Fruit fly (Drosophila melanogaster) whole organism, embryonic: ENCODE measurements around the gene mRRF1.

ENCODE experiments used
- Bteb2 ChIP-seq: fragments of 200-800 bp; sonication (Bioruptor generic); optimal IDR thresholded peaks from 2 replicates; lab custom pipeline; 2016; ENCODE audit warnings: missing biosample characterization, missing genetic modification characterization
- C15 ChIP-seq: fragments of 200-800 bp; sonication (Bioruptor generic); IDR thresholded peaks from 3 replicates; pipeline ENCODE4 v1.3.6; 2022; ENCODE audit warnings: missing biosample characterization, missing genetic modification characterization
- CG10654 ChIP-seq: fragments of 200-800 bp; sonication (Bioruptor generic); optimal IDR thresholded peaks from 2 replicates; lab custom pipeline; 2016; ENCODE audit warnings: missing biosample characterization, missing genetic modification characterization
- CG11560 ChIP-seq: fragments of 200-800 bp; sonication (Bioruptor generic); IDR thresholded peaks from 3 replicates; pipeline ENCODE4 v1.3.6; 2022; ENCODE audit warnings: missing biosample characterization, missing genetic modification characterization
- CG12155 ChIP-seq: fragments of 200-800 bp; sonication (Bioruptor generic); optimal IDR thresholded peaks from 3 replicates; lab custom pipeline; 2016; ENCODE audit warnings: missing biosample characterization, missing genetic modification characterization
- CG12219 ChIP-seq: fragments of 200-800 bp; sonication (Bioruptor generic); optimal IDR thresholded peaks from 3 replicates; lab custom pipeline; 2018; ENCODE audit warnings: missing biosample characterization, mild to moderate bottlenecking, missing genetic modification characterization
- CG12659 ChIP-seq: fragments of 200-800 bp; sonication (Bioruptor generic); optimal IDR thresholded peaks from 3 replicates; lab custom pipeline; 2017; ENCODE audit warnings: mild to moderate bottlenecking, missing biosample characterization, missing genetic modification reagents, missing genetic modification characterization
- CG13894 ChIP-seq: fragments of 200-800 bp; sonication (Bioruptor generic); optimal IDR thresholded peaks from 3 replicates; lab custom pipeline; 2018; ENCODE audit warnings: missing biosample characterization, mild to moderate bottlenecking, missing genetic modification characterization, moderate library complexity
- CG14441 ChIP-seq: fragments of 200-800 bp; sonication (Bioruptor generic); IDR thresholded peaks from 2 replicates; pipeline ENCODE4 v1.3.6; 2022; ENCODE audit warnings: missing biosample characterization, missing genetic modification characterization
- CG15696 ChIP-seq: fragments of 200-800 bp; sonication (Bioruptor generic); optimal IDR thresholded peaks from 2 replicates; lab custom pipeline; 2019; ENCODE audit warnings: missing biosample characterization, mild to moderate bottlenecking, missing genetic modification characterization, moderate library complexity
- CG1603 ChIP-seq: fragments of 200-800 bp; sonication (Bioruptor generic); optimal IDR thresholded peaks from 2 replicates; lab custom pipeline; 2019; ENCODE audit warnings: missing biosample characterization, mild to moderate bottlenecking, missing genetic modification characterization, moderate library complexity
- CG18011 ChIP-seq: fragments of 200-800 bp; sonication (Bioruptor generic); optimal IDR thresholded peaks from 2 replicates; lab custom pipeline; 2017; ENCODE audit warnings: missing biosample characterization, missing genetic modification characterization, mild to moderate bottlenecking, moderate library complexity, missing genotype
- CG18619 ChIP-seq: fragments of 200-800 bp; sonication (Bioruptor generic); optimal IDR thresholded peaks from 3 replicates; lab custom pipeline; 2017; ENCODE audit warnings: missing biosample characterization, mild to moderate bottlenecking, missing genetic modification characterization
- CG2712 ChIP-seq: fragments of 200-800 bp; optimal IDR thresholded peaks from 3 replicates; lab custom pipeline; 2019; ENCODE audit warnings: missing biosample characterization, mild to moderate bottlenecking, missing genetic modification characterization, moderate library complexity
- CG33557 ChIP-seq: fragments of 200-800 bp; sonication (Bioruptor generic); optimal IDR thresholded peaks from 2 replicates; lab custom pipeline; 2019; ENCODE audit warnings: missing biosample characterization, mild to moderate bottlenecking, missing genetic modification characterization, moderate library complexity
- CG4404 ChIP-seq: fragments of 200-800 bp; sonication (Bioruptor generic); IDR thresholded peaks from 2 replicates; pipeline ENCODE4 v1.3.6; 2022; ENCODE audit warnings: missing biosample characterization, missing genetic modification characterization
- CG4854 ChIP-seq: fragments of 200-800 bp; sonication (Bioruptor generic); optimal IDR thresholded peaks from 2 replicates; lab custom pipeline; 2016; ENCODE audit warnings: missing biosample characterization, missing genetic modification characterization, inconsistent platforms
- CG5180 ChIP-seq: fragments of 200-800 bp; sonication (Bioruptor generic); optimal IDR thresholded peaks from 3 replicates; lab custom pipeline; 2017; ENCODE audit warnings: missing biosample characterization, missing genetic modification characterization, mild to moderate bottlenecking, moderate library complexity, missing genetic modification reagents
- CG6654 ChIP-seq: fragments of 200-800 bp; sonication (Bioruptor generic); optimal IDR thresholded peaks from 2 replicates; lab custom pipeline; 2017; ENCODE audit warnings: missing biosample characterization, mild to moderate bottlenecking, missing genetic modification characterization
- CG6689 ChIP-seq: fragments of 200-800 bp; sonication (Bioruptor generic); IDR thresholded peaks from 2 replicates; pipeline ENCODE4 v1.3.6; 2022; ENCODE audit warnings: missing biosample characterization, missing genetic modification characterization
- CG7963 ChIP-seq: fragments of 200-800 bp; sonication (Bioruptor generic); IDR thresholded peaks from 3 replicates; pipeline ENCODE4 v1.3.6; 2022; ENCODE audit warnings: missing biosample characterization, missing genetic modification characterization; ENCODE audit not compliant: partially characterized antibody
- CG8281 ChIP-seq: fragments of 200-800 bp; sonication (Bioruptor generic); optimal IDR thresholded peaks from 2 replicates; lab custom pipeline; 2018; ENCODE audit warnings: missing biosample characterization, mild to moderate bottlenecking, missing genetic modification characterization, moderate library complexity
- CG9215 ChIP-seq: fragments of 200-800 bp; sonication (Bioruptor generic); IDR thresholded peaks from 2 replicates; pipeline ENCODE4 v1.3.6; 2022; ENCODE audit warnings: missing biosample characterization, missing genetic modification characterization
- CG9797 ChIP-seq: fragments of 200-800 bp; sonication (Bioruptor generic); optimal IDR thresholded peaks from 3 replicates; lab custom pipeline; 2018; ENCODE audit warnings: missing biosample characterization, mild to moderate bottlenecking, missing genetic modification characterization
- Doc2 ChIP-seq: fragments of 200-800 bp; sonication (Bioruptor generic); IDR thresholded peaks from 2 replicates; pipeline ENCODE4 v1.3.6; 2022; ENCODE audit warnings: missing biosample characterization, missing genetic modification characterization
- Dp ChIP-seq: fragments of 200-800 bp; sonication (Bioruptor generic); optimal IDR thresholded peaks from 2 replicates; lab custom pipeline; 2018; ENCODE audit warnings: missing biosample characterization, mild to moderate bottlenecking, missing genetic modification characterization, moderate library complexity
- HHEX ChIP-seq: fragments of 200-800 bp; sonication (Bioruptor generic); optimal IDR thresholded peaks from 3 replicates; lab custom pipeline; 2017; ENCODE audit warnings: missing biosample characterization, mild to moderate bottlenecking, missing genetic modification characterization, missing genetic modification reagents
- Hr78 ChIP-seq, 2 experiments: fragments of 200-800 bp in 1 of 2; fragments of >200 bp in 1 of 2; sonication (Bioruptor generic) in 1 of 2; optimal IDR thresholded peaks; 2 replicates each; lab custom pipeline; 2017 to 2019; ENCODE audit warnings: missing biosample characterization in 2 of 2, missing genetic modification characterization in 2 of 2, mild to moderate bottlenecking in 1 of 2, moderate library complexity in 1 of 2
- Jarid2 ChIP-seq: fragments of 200-800 bp; sonication (Bioruptor generic); optimal IDR thresholded peaks from 3 replicates; lab custom pipeline; 2017; ENCODE audit warnings: mild to moderate bottlenecking, missing biosample characterization, missing genetic modification reagents, missing genetic modification characterization
- Lim3 ChIP-seq: fragments of 200-800 bp; sonication (Bioruptor generic); IDR thresholded peaks from 2 replicates; pipeline ENCODE4 v1.3.6; 2022; ENCODE audit warnings: missing biosample characterization, missing genetic modification characterization
- NC2β ChIP-seq: fragments of 200-800 bp; sonication (Bioruptor generic); optimal IDR thresholded peaks from 2 replicates; lab custom pipeline; 2016; ENCODE audit warnings: missing biosample characterization, missing genetic modification characterization
- Nf-YA ChIP-seq: fragments of 200-800 bp; sonication (Bioruptor generic); IDR thresholded peaks from 2 replicates; pipeline ENCODE4 v1.3.6; 2022; ENCODE audit warnings: missing biosample characterization, missing genetic modification characterization
- Opbp ChIP-seq: fragments of 200-800 bp; sonication (Bioruptor generic); IDR thresholded peaks from 3 replicates; pipeline ENCODE4 v1.3.6; 2022; ENCODE audit warnings: missing biosample characterization, missing genetic modification characterization; ENCODE audit not compliant: partially characterized antibody
- Usf ChIP-seq: fragments of 200-800 bp; sonication (Bioruptor generic); optimal IDR thresholded peaks from 2 replicates; lab custom pipeline; 2017; ENCODE audit warnings: missing genotype, missing biosample characterization, missing genetic modification characterization
- Xbp1 ChIP-seq: fragments of 200-800 bp; sonication (Bioruptor generic); optimal IDR thresholded peaks from 3 replicates; lab custom pipeline; 2016; ENCODE audit warnings: missing biosample characterization, mild to moderate bottlenecking, missing genetic modification characterization
- abd-A ChIP-seq: fragments of 200-800 bp; sonication (Bioruptor generic); optimal IDR thresholded peaks from 3 replicates; lab custom pipeline; 2019; ENCODE audit warnings: missing biosample characterization, mild to moderate bottlenecking, missing genetic modification characterization, moderate library complexity
- ato ChIP-seq: fragments of 200-800 bp; sonication (Bioruptor generic); IDR thresholded peaks from 2 replicates; pipeline ENCODE4 v1.3.6; 2022; ENCODE audit warnings: missing biosample characterization, missing genetic modification characterization; ENCODE audit not compliant: partially characterized antibody
- chm ChIP-seq: fragments of 200-800 bp; sonication (Bioruptor generic); IDR thresholded peaks from 2 replicates; pipeline ENCODE4 v1.3.6; 2022; ENCODE audit warnings: missing biosample characterization, missing genetic modification characterization
- crc ChIP-seq: fragments of 200-800 bp; sonication (Bioruptor generic); optimal IDR thresholded peaks from 2 replicates; lab custom pipeline; 2016; ENCODE audit warnings: missing biosample characterization, missing genetic modification characterization
- danr ChIP-seq: fragments of 200-800 bp; sonication (Bioruptor generic); IDR thresholded peaks from 2 replicates; pipeline ENCODE4 v1.3.6; 2022; ENCODE audit warnings: missing biosample characterization, missing genetic modification characterization
- esg ChIP-seq: fragments of 200-800 bp; sonication (Bioruptor generic); conservative IDR thresholded peaks from 2 replicates; pipeline ENCODE4 v1.3.6; 2022; ENCODE audit warnings: missing biosample characterization, missing genetic modification characterization
- fd3F ChIP-seq: fragments of 200-800 bp; sonication (Bioruptor generic); optimal IDR thresholded peaks from 2 replicates; lab custom pipeline; 2018; ENCODE audit warnings: missing biosample characterization, mild to moderate bottlenecking, missing genetic modification characterization, moderate library complexity
- lab ChIP-seq: fragments of 200-800 bp; sonication (Bioruptor generic); optimal IDR thresholded peaks from 3 replicates; lab custom pipeline; 2017; ENCODE audit warnings: missing biosample characterization, missing genetic modification characterization, mild to moderate bottlenecking, moderate library complexity, missing genetic modification reagents
- lilli ChIP-seq: fragments of 200-800 bp; sonication (Bioruptor generic); optimal IDR thresholded peaks from 3 replicates; lab custom pipeline; 2016; ENCODE audit warnings: missing biosample characterization, missing genetic modification characterization
- phol ChIP-seq: fragments of 200-800 bp; sonication (Bioruptor generic); optimal IDR thresholded peaks from 3 replicates; lab custom pipeline; 2018; ENCODE audit warnings: missing biosample characterization, mild to moderate bottlenecking, missing genetic modification characterization, moderate library complexity
- sc ChIP-seq, 3 experiments: fragments of >200 bp in 2 of 3; fragments of 200-800 bp in 1 of 3; sonication (Bioruptor generic) in 1 of 3; optimal IDR thresholded peaks; 2 replicates in 2 of 3; 3 replicates in 1 of 3; lab custom pipeline; 2017; ENCODE audit warnings: mild to moderate bottlenecking in 1 of 3, missing biosample characterization in 1 of 3, missing genetic modification characterization in 1 of 3, missing genetic modification reagents in 1 of 3
- slbo ChIP-seq: fragments of 200-800 bp; sonication (Bioruptor generic); IDR thresholded peaks from 2 replicates; pipeline ENCODE4 v1.3.6; 2022; ENCODE audit warnings: missing biosample characterization, missing genetic modification characterization
- zfh1 ChIP-seq: fragments of 200-800 bp; sonication (Bioruptor generic); IDR thresholded peaks from 3 replicates; pipeline ENCODE4 v1.3.6; 2022; ENCODE audit warnings: missing biosample characterization, missing genetic modification characterization

Gene mRRF1

dm6 chr3L:9366850-9367430 lies 2.8 kb downstream of the mRRF1 start, which contains the start of the genes Klp67A and CG4452 (continued):
- TF ChIP-seq CG13894 (tag; lab: Kevin White, UChicago) (peak; percentile 32), NC2β (GFP tag; lab: Kevin White, UChicago) (no peak), lab (GFP tag; lab: Kevin White, UChicago) (no peak), Jarid2 (GFP tag; lab: Kevin White, UChicago) (no peak), ato (GFP tag; lab: Robert Waterston, UW) (peak; percentile 75), Opbp (GFP tag; lab: Robert Waterston, UW) (peak; percentile 85), CG5180 (GFP tag; lab: Kevin White, UChicago) (no peak), CG9797 (GFP tag; lab: Kevin White, UChicago) (peak; percentile 51), danr (GFP tag; lab: Robert Waterston, UW) (no peak), zfh1 (GFP tag; lab: Robert Waterston, UW) (0 out of 3 replicates have a peak, but pooled peaks have one; percentile 18), CG8281 (tag; lab: Kevin White, UChicago) (no peak), CG12155 (peak; percentile 53), CG4854 (GFP tag; lab: Kevin White, UChicago) (peak; percentile 17), CG15696 (tag; lab: Kevin White, UChicago) (peak; percentile 37), phol (tag; lab: Kevin White, UChicago) (peak; percentile 85), Dp (peak; percentile 72), CG6654 (no peak), CG9215 (GFP tag; lab: Robert Waterston, UW) (0 out of 2 replicates have a peak, but pooled peaks have one; percentile 24), Xbp1 (peak; percentile 43), CG12219 (no peak), sc (optimal IDR thresholded peaks at IDR 0.05; lab: Kevin White, UChicago) (no peak), sc (GFP tag; optimal IDR thresholded peaks at IDR 0.05; lab: Kevin White, UChicago) (peak; percentile 47), CG2712 (tag; lab: Kevin White, UChicago) (peak; percentile 74), CG10654 (peak; percentile 20), CG18619 (GFP tag; lab: Kevin White, UChicago) (peak; percentile 17), CG7963 (peak; percentile 78), CG14441 (GFP tag; lab: Robert Waterston, UW) (0 out of 2 replicates have a peak, but pooled peaks have one; percentile 13), crc (no peak), esg (GFP tag; lab: Robert Waterston, UW) (0 out of 2 replicates have a peak, but pooled peaks have one; percentile 12), CG11560 (no peak), Bteb2 (peak; percentile 15), Usf (GFP tag; lab: Kevin White, UChicago) (no peak), CG18011 (GFP tag; lab: Kevin White, UChicago) (peak; percentile 11), C15 (GFP tag; lab: Robert Waterston, UW) (no peak), fd3F (GFP tag; lab: Kevin White, UChicago) (peak; percentile 11), CG1603 (tag; lab: Kevin White, UChicago) (peak; percentile 20), CG33557 (GFP tag; lab: Kevin White, UChicago) (peak; percentile 55), Hr78 (GFP tag; optimal IDR thresholded peaks at IDR 0.05; lab: Kevin White, UChicago) (no peak), Doc2 (no peak), slbo (GFP tag; lab: Robert Waterston, UW) (peak; percentile 50; the same call in 1 of the 2 replicates), abd-A (tag; lab: Kevin White, UChicago) (no peak), chm (GFP tag; lab: Robert Waterston, UW) (no peak), lilli (GFP tag; lab: Kevin White, UChicago) (peak; percentile 58), Nf-YA (GFP tag; lab: Robert Waterston, UW) (no peak), CG4404 (peak; percentile 30; the same call in 1 of the 2 replicates), CG12659 (peak; percentile 79), Lim3 (GFP tag; lab: Robert Waterston, UW) (no peak), CG6689 (GFP tag; lab: Robert Waterston, UW) (peak; percentile 25; the same call in 1 of the 2 replicates), HHEX (GFP tag; lab: Kevin White, UChicago) (no peak)
